Fruit fly (Drosophila melanogaster): ENCODE measurements around the gene CG10341.

dm6 chr2L:18743896-18744295 is 45.4 kb downstream of the CG10341 start:
- TF ChIP-seq CG6163 (GFP tag; IDR thresholded peaks at IDR 0.05), result peak; percentile 34; the same call in 1 of the 3 replicates
- TF ChIP-seq Hr39 (GFP tag; optimal IDR thresholded peaks at IDR 0.05), result no peak
- no peak for TF ChIP-seq CG16779 (tag; optimal IDR thresholded peaks at IDR 0.05)
- no peak for TF ChIP-seq Lpt (GFP tag; optimal IDR thresholded peaks at IDR 0.05)
- no peak for TF ChIP-seq CG6808 (GFP tag; optimal IDR thresholded peaks at IDR 0.05)
- no peak for TF ChIP-seq fd85E (GFP tag; optimal IDR thresholded peaks at IDR 0.05)
- TF ChIP-seq Hr38 (GFP tag; optimal IDR thresholded peaks at IDR 0.05), result no peak
- TF ChIP-seq CG11762 (GFP tag; optimal IDR thresholded peaks at IDR 0.05; ENCODE audit: insufficient read depth), result no peak
- peak; percentile 66 for TF ChIP-seq CG32006 (GFP tag; optimal IDR thresholded peaks at IDR 0.05)

All from whole organism, prepupa.